Fruit fly (Drosophila melanogaster) whole organism, prepupa: Measurements from ENCODE around the gene CG6059.

Source experiments
- Blimp-1 ChIP-seq: fragments of 200-800 bp; sonication (Bioruptor generic); optimal IDR thresholded peaks from 3 replicates; lab custom pipeline; 2017; ENCODE audit warnings: missing biosample characterization, missing genetic modification characterization, mild to moderate bottlenecking, moderate library complexity, missing genetic modification reagents
- CG10631 ChIP-seq: fragments of 200-800 bp; sonication (Bioruptor generic); optimal IDR thresholded peaks from 2 replicates; lab custom pipeline; 2016; ENCODE audit warnings: missing biosample characterization, missing genetic modification characterization
- CG11294 ChIP-seq: fragments of 200-800 bp; sonication (Bioruptor generic); IDR thresholded peaks from 2 replicates; pipeline ENCODE4 v1.3.6; 2022; ENCODE audit warnings: missing biosample characterization, missing genetic modification characterization
- CG11902 ChIP-seq: fragments of 200-800 bp; sonication (Bioruptor generic); optimal IDR thresholded peaks from 3 replicates; lab custom pipeline; 2016; ENCODE audit warnings: missing biosample characterization, missing genetic modification characterization
- CG15336 ChIP-seq: fragments of 200-800 bp; sonication (Bioruptor generic); IDR thresholded peaks from 2 replicates; pipeline ENCODE4 v1.3.6; 2022; ENCODE audit warnings: missing biosample characterization, missing genetic modification characterization
- CG16779 ChIP-seq: fragments of 200-800 bp; sonication (Bioruptor generic); optimal IDR thresholded peaks from 3 replicates; lab custom pipeline; 2017; ENCODE audit warnings: missing biosample characterization, mild to moderate bottlenecking, missing genetic modification characterization
- CG3032 ChIP-seq: fragments of 200-800 bp; optimal IDR thresholded peaks from 2 replicates; lab custom pipeline; 2019; ENCODE audit warnings: missing biosample characterization, mild to moderate bottlenecking, missing genetic modification characterization, moderate library complexity
- CG31627 ChIP-seq: fragments of 200-800 bp; sonication (Bioruptor generic); optimal IDR thresholded peaks from 3 replicates; lab custom pipeline; 2016; ENCODE audit warnings: missing biosample characterization, missing genetic modification characterization
- CG34406 ChIP-seq: fragments of 200-800 bp; sonication (Bioruptor generic); optimal IDR thresholded peaks from 3 replicates; lab custom pipeline; 2016; ENCODE audit warnings: missing biosample characterization, missing genetic modification characterization
- CG6163 ChIP-seq: fragments of 200-800 bp; sonication (Bioruptor generic); IDR thresholded peaks from 3 replicates; pipeline ENCODE4 v1.3.6; 2022; ENCODE audit warnings: missing biosample characterization, missing genetic modification characterization
- CG6808 ChIP-seq: fragments of 200-800 bp; sonication (Bioruptor generic); optimal IDR thresholded peaks from 3 replicates; lab custom pipeline; 2017; ENCODE audit warnings: missing biosample characterization, missing genetic modification characterization, mild to moderate bottlenecking, moderate library complexity, missing genetic modification reagents
- CG8119 ChIP-seq: fragments of 200-800 bp; sonication (Bioruptor generic); IDR thresholded peaks from 3 replicates; pipeline ENCODE4 v1.3.6; 2022; ENCODE audit warnings: missing biosample characterization, missing genetic modification characterization
- CG8319 ChIP-seq: fragments of 200-800 bp; sonication (Bioruptor generic); optimal IDR thresholded peaks from 3 replicates; lab custom pipeline; 2016; ENCODE audit warnings: missing biosample characterization, missing genetic modification characterization
- CG8632 ChIP-seq: fragments of 200-800 bp; sonication (Bioruptor generic); optimal IDR thresholded peaks from 3 replicates; lab custom pipeline; 2016; ENCODE audit warnings: missing biosample characterization, missing genetic modification characterization
- Eip78C ChIP-seq: fragments of 200-800 bp; sonication (Bioruptor generic); peaks from one replicate; lab custom pipeline; 2016; ENCODE audit warnings: missing biosample characterization, missing genetic modification characterization
- Eip93F ChIP-seq: fragments of 200-800 bp; sonication (Bioruptor generic); optimal IDR thresholded peaks from 2 replicates; lab custom pipeline; 2016; ENCODE audit warnings: missing biosample characterization, mild to moderate bottlenecking, missing genetic modification characterization
- Ets21C ChIP-seq: fragments of 200-800 bp; sonication (Bioruptor generic); optimal IDR thresholded peaks from 3 replicates; lab custom pipeline; 2016; ENCODE audit warnings: missing biosample characterization, missing genetic modification characterization
- Hr38 ChIP-seq: sonication (Bioruptor generic); optimal IDR thresholded peaks from 2 replicates; lab custom pipeline; 2016; ENCODE audit warnings: missing biosample characterization, missing genetic modification characterization
- Hr4 ChIP-seq: fragments of 200-800 bp; sonication (Bioruptor generic); optimal IDR thresholded peaks from 3 replicates; lab custom pipeline; 2016; ENCODE audit warnings: missing biosample characterization, missing genetic modification characterization
- Lpt ChIP-seq: fragments of 200-800 bp; sonication (Bioruptor generic); optimal IDR thresholded peaks from 3 replicates; lab custom pipeline; 2016; ENCODE audit warnings: missing biosample characterization, missing genetic modification characterization
- OdsH ChIP-seq: fragments of 200-800 bp; sonication (Bioruptor generic); optimal IDR thresholded peaks from 3 replicates; lab custom pipeline; 2016; ENCODE audit warnings: missing biosample characterization, missing genetic modification characterization
- Smox ChIP-seq: fragments of 200-800 bp; sonication (Bioruptor generic); optimal IDR thresholded peaks from 3 replicates; lab custom pipeline; 2016; ENCODE audit warnings: missing biosample characterization, missing genetic modification characterization
- Sox102F ChIP-seq: fragments of 200-800 bp; sonication (Bioruptor generic); optimal IDR thresholded peaks from 2 replicates; lab custom pipeline; 2016; ENCODE audit warnings: missing biosample characterization, mild to moderate bottlenecking, missing genetic modification characterization
- cyc ChIP-seq: fragments of 200-800 bp; sonication (Bioruptor generic); optimal IDR thresholded peaks from 3 replicates; lab custom pipeline; 2016; ENCODE audit warnings: missing biosample characterization, missing genetic modification characterization
- dac ChIP-seq: fragments of 200-800 bp; sonication (Bioruptor generic); optimal IDR thresholded peaks from 2 replicates; lab custom pipeline; 2017; ENCODE audit warnings: missing biosample characterization, mild to moderate bottlenecking, missing genetic modification characterization
- eg ChIP-seq: fragments of 200-800 bp; sonication (Bioruptor generic); IDR thresholded peaks from 3 replicates; pipeline ENCODE4 v1.3.6; 2022; ENCODE audit warnings: missing biosample characterization, missing genetic modification characterization
- esn ChIP-seq: fragments of 200-800 bp; sonication (Bioruptor generic); optimal IDR thresholded peaks from 2 replicates; lab custom pipeline; 2016; ENCODE audit warnings: missing biosample characterization, mild to moderate bottlenecking, missing genetic modification characterization, moderate library complexity
- fkh ChIP-seq: fragments of 200-800 bp; sonication (Bioruptor generic); optimal IDR thresholded peaks from 3 replicates; lab custom pipeline; 2017; ENCODE audit warnings: missing biosample characterization, mild to moderate bottlenecking, missing genetic modification characterization, moderate library complexity
- net ChIP-seq: fragments of 200-800 bp; sonication (Bioruptor generic); optimal IDR thresholded peaks from 3 replicates; lab custom pipeline; 2016; ENCODE audit warnings: missing biosample characterization, missing genetic modification characterization
- salr ChIP-seq, 2 experiments: fragments of 200-800 bp; sonication (Bioruptor generic); optimal IDR thresholded peaks; 3 replicates each; lab custom pipeline; 2016 to 2018; ENCODE audit warnings: missing biosample characterization in 2 of 2, missing genetic modification characterization in 2 of 2, mild to moderate bottlenecking in 1 of 2
- svp ChIP-seq: fragments of 200-800 bp; sonication (Bioruptor generic); peaks from one replicate; lab custom pipeline; 2016; ENCODE audit warnings: missing biosample characterization, missing genetic modification characterization
- topi ChIP-seq: fragments of 200-800 bp; sonication (Bioruptor generic); optimal IDR thresholded peaks from 3 replicates; lab custom pipeline; 2016; ENCODE audit warnings: missing biosample characterization, missing genetic modification characterization
- vri ChIP-seq: fragments of 200-800 bp; sonication (Bioruptor generic); optimal IDR thresholded peaks from 3 replicates; lab custom pipeline; 2016; ENCODE audit warnings: missing biosample characterization, mild to moderate bottlenecking, missing genetic modification characterization

CG6059 gene

dm6 chr3R:27129580-27130385 is 5.3 kb upstream of the CG6059 start (continued):
- TF ChIP-seq CG11294 (GFP tag; lab: Robert Waterston, UW) (peak; percentile 78), Blimp-1 (GFP tag; lab: Kevin White, UChicago) (peak; percentile 22), CG15336 (GFP tag; lab: Robert Waterston, UW) (peak; percentile 81), CG16779 (tag; lab: Kevin White, UChicago) (peak; percentile 13), CG3032 (tag; lab: Kevin White, UChicago) (peak; percentile 52), Hr38 (no peak), salr (GFP tag; optimal IDR thresholded peaks at IDR 0.05; lab: Kevin White, UChicago) (peak; percentile 38 to 45), net (GFP tag; lab: Kevin White, UChicago) (peak; percentile 77), CG11902 (GFP tag; lab: Kevin White, UChicago) (peak; percentile 69), svp (peak; percentile 91), CG10631 (GFP tag; lab: Kevin White, UChicago) (no peak), Hr4 (GFP tag; lab: Kevin White, UChicago) (peak; percentile 84), esn (GFP tag; lab: Kevin White, UChicago) (peak; percentile 83), CG8319 (peak; percentile 73), CG8119 (GFP tag; lab: Robert Waterston, UW) (peak; percentile 71), Sox102F (peak; percentile 56), CG31627 (GFP tag; lab: Kevin White, UChicago) (peak; percentile 78), Ets21C (peak; percentile 66), Smox (GFP tag; lab: Kevin White, UChicago) (peak; percentile 73), fkh (GFP tag; lab: Kevin White, UChicago) (peak; percentile 75), OdsH (peak; percentile 80), CG8632 (peak; percentile 65), Lpt (GFP tag; lab: Kevin White, UChicago) (peak; percentile 40), eg (GFP tag; lab: Robert Waterston, UW) (peak; percentile 88), CG6808 (GFP tag; lab: Kevin White, UChicago) (peak; percentile 14)

dm6 chr3R:27128723-27129122 is 4.2 kb upstream of the CG6059 start:
- no peak for TF ChIP-seq CG34406 (GFP tag; lab: Kevin White, UChicago)
- TF ChIP-seq salr (GFP tag; optimal IDR thresholded peaks at IDR 0.05; lab: Kevin White, UChicago), result no peak
- no peak for TF ChIP-seq dac (GFP tag; lab: Kevin White, UChicago)
- TF ChIP-seq CG6163 (GFP tag; lab: Robert Waterston, UW), result 0 out of 3 replicates have a peak, but pooled peaks have one; percentile 12
- TF ChIP-seq net (GFP tag; lab: Kevin White, UChicago), result no peak
- no peak for TF ChIP-seq Eip78C (GFP tag; lab: Kevin White, UChicago)
- TF ChIP-seq svp, result peak; percentile 99
- TF ChIP-seq CG11902 (GFP tag; lab: Kevin White, UChicago), result no peak
- TF ChIP-seq Eip93F (GFP tag; lab: Kevin White, UChicago), result peak; percentile 51
- TF ChIP-seq vri (GFP tag; lab: Kevin White, UChicago), result peak; percentile 61

DNA sequence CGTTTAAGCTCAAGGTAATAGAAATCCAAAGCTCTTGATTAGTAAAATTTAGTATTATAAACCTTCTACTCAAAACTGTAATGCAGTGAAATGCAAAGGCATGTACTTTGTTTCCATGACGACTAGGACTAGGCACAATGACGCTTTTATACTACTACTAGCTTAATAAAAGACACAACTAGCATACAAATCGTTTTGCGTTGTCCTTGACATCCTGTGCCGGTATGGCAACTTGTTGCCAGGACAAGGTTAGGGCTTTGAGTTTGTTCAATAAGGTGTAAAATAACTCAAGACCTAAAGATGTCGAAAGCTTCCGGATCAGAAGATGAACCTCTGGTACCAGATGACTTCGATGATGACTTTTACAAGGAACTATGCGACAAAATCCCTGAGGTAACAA is 6.1 kb downstream of the CG6059 start, which contains the start of gene CG5882:
Gene CG5882 (plus strand): TSS at position 301 of the 400 bp plus-strand sequence.
- TF ChIP-seq CG8119 (GFP tag; lab: Robert Waterston, UW) (no peak), CG31627 (GFP tag; lab: Kevin White, UChicago) (no peak), topi (GFP tag; lab: Kevin White, UChicago) (no peak), fkh (GFP tag; lab: Kevin White, UChicago) (no peak), cyc (GFP tag; lab: Kevin White, UChicago) (no peak), CG15336 (GFP tag; lab: Robert Waterston, UW) (no peak), Blimp-1 (GFP tag; lab: Kevin White, UChicago) (no peak), dac (GFP tag; lab: Kevin White, UChicago) (no peak), eg (GFP tag; lab: Robert Waterston, UW) (no peak)
- TF ChIP-seq, all 60 proteins: peak for 0
